In the genomic region with DNA sequence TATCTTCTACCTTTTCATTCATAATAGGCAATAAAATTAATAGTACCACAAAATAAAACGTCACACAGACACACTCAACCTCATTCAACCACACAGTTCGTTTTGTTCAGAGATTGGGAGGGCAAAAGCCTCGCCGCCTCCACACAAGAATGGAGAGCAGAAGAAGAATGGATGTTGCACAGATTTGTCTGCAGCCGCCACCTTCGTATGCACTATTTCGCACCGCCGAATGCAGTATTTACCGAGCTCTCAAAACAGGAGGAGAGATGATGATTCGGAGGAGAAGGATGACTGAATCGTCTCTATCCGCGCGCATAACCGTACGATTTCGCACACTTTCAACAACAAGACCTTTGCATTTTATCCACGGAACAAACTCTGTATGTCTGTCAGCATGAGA, we compare ENCODE assay signal across 2 worm cellular contexts.
TF ChIP-seq lines count a peak whose summit lies in the region.

No protein-coding gene starts in this region.

TF ChIP-seq in whole organism, L2 larva, 48 proteins besides CTCF, POLR2A, EP300 and RAD21 (continued from another document):
- TF ChIP-seq Y55F3AM.14 (GFP tag; optimal IDR thresholded peaks at IDR 0.05; lab: Kevin White, UChicago), result peak; percentile 14
- TF ChIP-seq ZK546.5 (tag; optimal IDR thresholded peaks at IDR 0.05; lab: Kevin White, UChicago), result no peak
- TF ChIP-seq F13H6.1 (tag; optimal IDR thresholded peaks at IDR 0.05; lab: Kevin White, UChicago), result no peak
- TF ChIP-seq nhr-129 (tag; optimal IDR thresholded peaks at IDR 0.05; lab: Kevin White, UChicago), result peak; percentile 41
- no peak for TF ChIP-seq mbf-1 (tag; optimal IDR thresholded peaks at IDR 0.05; lab: Kevin White, UChicago)
- TF ChIP-seq skn-1 (tag; optimal IDR thresholded peaks at IDR 0.05; lab: Kevin White, UChicago), result no peak
- TF ChIP-seq ceh-82 (tag; optimal IDR thresholded peaks at IDR 0.05; lab: Kevin White, UChicago), result no peak
- TF ChIP-seq alr-1 (tag; optimal IDR thresholded peaks at IDR 0.05; lab: Kevin White, UChicago), result no peak
- TF ChIP-seq nhr-12 (tag; optimal IDR thresholded peaks at IDR 0.05; lab: Kevin White, UChicago), result no peak

TF ChIP-seq in whole organism, young adult, 124 proteins besides CTCF, POLR2A, EP300 and RAD21 (continued from another document):
- TF ChIP-seq lin-54 (GFP tag; optimal IDR thresholded peaks at IDR 0.05; lab: Kevin White, UChicago) (no peak), nhr-27 (tag; optimal IDR thresholded peaks at IDR 0.05; lab: Kevin White, UChicago) (no peak), hmg-20 (GFP tag; IDR thresholded peaks at IDR 0.05; lab: Robert Waterston, UW) (no peak), let-607 (tag; optimal IDR thresholded peaks at IDR 0.05; lab: Kevin White, UChicago) (peak in 1 of 2 experiments; percentile 4), lin-35 (GFP tag; optimal IDR thresholded peaks at IDR 0.05; lab: Kevin White, UChicago) (no peak), F22D6.2 (tag; optimal IDR thresholded peaks at IDR 0.05; lab: Kevin White, UChicago) (no peak), nfya-1 (tag; optimal IDR thresholded peaks at IDR 0.05; lab: Kevin White, UChicago; ENCODE audit: borderline replicate concordance, insufficient read depth) (no peak), nfyb-1 (GFP tag; IDR thresholded peaks at IDR 0.05; lab: Robert Waterston, UW) (no peak), madf-10 (tag; optimal IDR thresholded peaks at IDR 0.05; lab: Kevin White, UChicago) (no peak), chd-7 (tag; optimal IDR thresholded peaks at IDR 0.05; lab: Kevin White, UChicago) (peak; percentile 12), F57A8.1 (GFP tag; optimal IDR thresholded peaks at IDR 0.05; lab: Kevin White, UChicago) (no peak), D2030.7 (GFP tag; IDR thresholded peaks at IDR 0.05; lab: Robert Waterston, UW) (no peak), B0336.3 (GFP tag; IDR thresholded peaks at IDR 0.05; lab: Robert Waterston, UW) (peak; percentile 34; the same call in 1 of the 2 replicates), lin-40 (tag; optimal IDR thresholded peaks at IDR 0.05; lab: Kevin White, UChicago) (no peak), nfya-2 (GFP tag; IDR thresholded peaks at IDR 0.05; lab: Robert Waterston, UW) (0 out of 2 replicates have a peak, but pooled peaks have one; percentile 50), ztf-6 (GFP tag; IDR thresholded peaks at IDR 0.05; lab: Robert Waterston, UW) (no peak), lsl-1 (GFP tag; optimal IDR thresholded peaks at IDR 0.05; lab: Kevin White, UChicago) (no peak), zim-3 (tag; optimal IDR thresholded peaks at IDR 0.05; lab: Kevin White, UChicago) (no peak)
